Fruit fly (Drosophila melanogaster) whole organism, embryonic: ENCODE measurements around the gene spn-B.

Experiments
- Adf1 ChIP-seq: fragments of 200-800 bp; sonication (Bioruptor generic); IDR thresholded peaks from 2 replicates; pipeline ENCODE4 v1.3.6; 2022; ENCODE audit warnings: missing biosample characterization, missing genetic modification characterization
- Aef1 ChIP-seq: fragments of 200-800 bp; sonication (Bioruptor generic); IDR thresholded peaks from 3 replicates; pipeline ENCODE4 v1.3.6; 2022; ENCODE audit warnings: missing biosample characterization, missing genetic modification characterization
- Atf6 ChIP-seq: fragments of 200-800 bp; sonication (Bioruptor generic); IDR thresholded peaks from 2 replicates; pipeline ENCODE4 v1.3.6; 2022; ENCODE audit warnings: missing biosample characterization, missing genetic modification characterization
- Bdp1 ChIP-seq: fragments of 200-800 bp; sonication (Bioruptor generic); optimal IDR thresholded peaks from 3 replicates; lab custom pipeline; 2016; ENCODE audit warnings: missing biosample characterization, missing genetic modification characterization
- CG10959 ChIP-seq: fragments of 200-800 bp; sonication (Bioruptor generic); IDR thresholded peaks from 2 replicates; pipeline ENCODE4 v1.3.6; 2022; ENCODE audit warnings: missing biosample characterization, missing genetic modification characterization
- CG11247 ChIP-seq: fragments of 200-800 bp; sonication (Bioruptor generic); IDR thresholded peaks from 2 replicates; pipeline ENCODE4 v1.3.6; 2022; ENCODE audit warnings: missing biosample characterization, missing genetic modification characterization
- CG11695 ChIP-seq: fragments of 200-800 bp; sonication (Bioruptor generic); IDR thresholded peaks from 3 replicates; pipeline ENCODE4 v1.3.6; 2022; ENCODE audit warnings: missing biosample characterization, missing genetic modification characterization
- CG12299 ChIP-seq: fragments of 200-800 bp; sonication (Bioruptor generic); optimal IDR thresholded peaks from 2 replicates; lab custom pipeline; 2018; ENCODE audit warnings: missing biosample characterization, mild to moderate bottlenecking, missing genetic modification characterization
- CG13123 ChIP-seq: fragments of 200-800 bp; sonication (Bioruptor generic); optimal IDR thresholded peaks from 2 replicates; lab custom pipeline; 2016; ENCODE audit warnings: missing biosample characterization, missing genetic modification characterization
- CG13624 ChIP-seq: fragments of 200-800 bp; sonication (Bioruptor generic); optimal IDR thresholded peaks from 2 replicates; lab custom pipeline; 2016; ENCODE audit warnings: missing biosample characterization, missing genetic modification characterization
- CG16779 ChIP-seq: fragments of 200-800 bp; sonication (Bioruptor generic); IDR thresholded peaks from 2 replicates; pipeline ENCODE4 v1.3.6; 2022; ENCODE audit warnings: missing biosample characterization, missing genetic modification characterization
- CG2889 ChIP-seq: fragments of 200-800 bp; sonication (Bioruptor generic); IDR thresholded peaks from 3 replicates; pipeline ENCODE4 v1.3.6; 2022; ENCODE audit warnings: missing biosample characterization, missing genetic modification characterization
- CG30403 ChIP-seq: fragments of 200-800 bp; sonication (Bioruptor generic); optimal IDR thresholded peaks from 3 replicates; lab custom pipeline; 2016; ENCODE audit warnings: missing biosample characterization, missing genetic modification characterization
- CG31365 ChIP-seq: fragments of 200-800 bp; sonication (Bioruptor generic); optimal IDR thresholded peaks from 2 replicates; lab custom pipeline; 2018; ENCODE audit warnings: missing biosample characterization, mild to moderate bottlenecking, missing genetic modification characterization
- CG32772 ChIP-seq: fragments of 200-800 bp; sonication (Bioruptor generic); IDR thresholded peaks from 2 replicates; pipeline ENCODE4 v1.3.6; 2022; ENCODE audit warnings: missing biosample characterization, missing genetic modification characterization
- CG33557 ChIP-seq: fragments of 200-800 bp; sonication (Bioruptor generic); optimal IDR thresholded peaks from 2 replicates; lab custom pipeline; 2019; ENCODE audit warnings: missing biosample characterization, mild to moderate bottlenecking, missing genetic modification characterization, moderate library complexity
- CG3407 ChIP-seq: fragments of 200-800 bp; sonication (Bioruptor generic); optimal IDR thresholded peaks from 2 replicates; lab custom pipeline; 2018; ENCODE audit warnings: missing biosample characterization, mild to moderate bottlenecking, missing genetic modification characterization
- CG34376 ChIP-seq: fragments of 200-800 bp; sonication (Bioruptor generic); optimal IDR thresholded peaks from 2 replicates; lab custom pipeline; 2018; ENCODE audit warnings: missing biosample characterization, mild to moderate bottlenecking, missing genetic modification characterization
- CG4617 ChIP-seq: fragments of 200-800 bp; sonication (Bioruptor generic); optimal IDR thresholded peaks from 3 replicates; lab custom pipeline; 2016; ENCODE audit warnings: missing biosample characterization, missing genetic modification characterization, borderline replicate concordance
- CG5180 ChIP-seq: fragments of 200-800 bp; sonication (Bioruptor generic); optimal IDR thresholded peaks from 3 replicates; lab custom pipeline; 2017; ENCODE audit warnings: missing biosample characterization, missing genetic modification characterization, mild to moderate bottlenecking, moderate library complexity, missing genetic modification reagents
- CG8388 ChIP-seq: fragments of 200-800 bp; sonication (Bioruptor generic); optimal IDR thresholded peaks from 2 replicates; lab custom pipeline; 2019; ENCODE audit warnings: missing biosample characterization, mild to moderate bottlenecking, missing genetic modification characterization, moderate library complexity
- D19B ChIP-seq: fragments of 200-800 bp; sonication (Bioruptor generic); optimal IDR thresholded peaks from 2 replicates; lab custom pipeline; 2017; ENCODE audit warnings: missing biosample characterization, mild to moderate bottlenecking, missing genetic modification characterization
- Dref ChIP-seq: fragments of 200-800 bp; sonication (Bioruptor generic); IDR thresholded peaks from 2 replicates; pipeline ENCODE4 v1.3.6; 2022; ENCODE audit warnings: missing biosample characterization, missing genetic modification characterization
- Gsc ChIP-seq: fragments of 200-800 bp; sonication (Bioruptor generic); IDR thresholded peaks from 2 replicates; pipeline ENCODE4 v1.3.6; 2022; ENCODE audit warnings: missing biosample characterization, missing genetic modification characterization
- HLH3B ChIP-seq: fragments of 200-800 bp; sonication (Bioruptor generic); IDR thresholded peaks from 2 replicates; pipeline ENCODE4 v1.3.6; 2022; ENCODE audit warnings: missing biosample characterization, missing genetic modification characterization
- Hr39 ChIP-seq: fragments of >200 bp; optimal IDR thresholded peaks from 2 replicates; lab custom pipeline; 2017
- Kr ChIP-seq: fragments of 200-800 bp; sonication (Bioruptor generic); optimal IDR thresholded peaks from 2 replicates; lab custom pipeline; 2017; ENCODE audit warnings: missing biosample characterization, mild to moderate bottlenecking, missing genetic modification characterization
- MTF-1 ChIP-seq: fragments of 200-800 bp; sonication (Bioruptor generic); optimal IDR thresholded peaks from 2 replicates; lab custom pipeline; 2018; ENCODE audit warnings: missing biosample characterization, mild to moderate bottlenecking, missing genetic modification characterization, borderline replicate concordance
- Mrtf ChIP-seq: fragments of 200-800 bp; sonication (Bioruptor generic); IDR thresholded peaks from 3 replicates; pipeline ENCODE4 v1.3.6; 2022; ENCODE audit warnings: missing biosample characterization, missing genetic modification characterization
- NC2α ChIP-seq: fragments of 200-800 bp; sonication (Bioruptor generic); optimal IDR thresholded peaks from 2 replicates; lab custom pipeline; 2016; ENCODE audit warnings: missing biosample characterization, missing genetic modification characterization
- Oaz ChIP-seq: fragments of 200-800 bp; sonication (Bioruptor generic); IDR thresholded peaks from 2 replicates; pipeline ENCODE4 v1.3.6; 2022; ENCODE audit warnings: missing biosample characterization, missing genetic modification characterization
- Sox102F ChIP-seq: fragments of 200-800 bp; sonication (Bioruptor generic); optimal IDR thresholded peaks from 2 replicates; lab custom pipeline; 2018; ENCODE audit warnings: missing biosample characterization, mild to moderate bottlenecking, missing genetic modification characterization, moderate library complexity
- Vsx1 ChIP-seq: fragments of 200-800 bp; sonication (Bioruptor generic); optimal IDR thresholded peaks from 2 replicates; lab custom pipeline; 2017; ENCODE audit warnings: missing biosample characterization, mild to moderate bottlenecking, missing genetic modification characterization, missing genetic modification reagents
- al ChIP-seq: fragments of 200-800 bp; sonication (Bioruptor generic); IDR thresholded peaks from 2 replicates; pipeline ENCODE4 v1.3.6; 2022; ENCODE audit warnings: missing biosample characterization, missing genetic modification characterization
- az2 ChIP-seq: fragments of 200-800 bp; sonication (Bioruptor generic); optimal IDR thresholded peaks from 3 replicates; lab custom pipeline; 2016; ENCODE audit warnings: missing biosample characterization, missing genetic modification characterization
- caup ChIP-seq: fragments of 200-800 bp; sonication (Bioruptor generic); optimal IDR thresholded peaks from 3 replicates; lab custom pipeline; 2017; ENCODE audit warnings: missing biosample characterization, mild to moderate bottlenecking, missing genetic modification characterization, moderate library complexity; ENCODE audit not compliant: severe bottlenecking
- dmrt11E ChIP-seq: fragments of 200-800 bp; sonication (Bioruptor generic); optimal IDR thresholded peaks from 3 replicates; lab custom pipeline; 2018; ENCODE audit warnings: missing biosample characterization, mild to moderate bottlenecking, missing genetic modification characterization, moderate library complexity
- ems ChIP-seq: fragments of 200-800 bp; sonication (Bioruptor generic); optimal IDR thresholded peaks from 3 replicates; lab custom pipeline; 2016; ENCODE audit warnings: missing biosample characterization, missing genetic modification characterization
- gcm ChIP-seq: fragments of 200-800 bp; sonication (Bioruptor generic); optimal IDR thresholded peaks from 2 replicates; lab custom pipeline; 2019; ENCODE audit warnings: missing biosample characterization, mild to moderate bottlenecking, missing genetic modification characterization, moderate library complexity
- inv ChIP-seq: fragments of 200-800 bp; sonication (Bioruptor generic); IDR thresholded peaks from 2 replicates; pipeline ENCODE4 v1.3.6; 2022; ENCODE audit warnings: missing biosample characterization, missing genetic modification characterization; ENCODE audit not compliant: partially characterized antibody
- nerfin-1 ChIP-seq: fragments of 200-800 bp; sonication (Bioruptor generic); optimal IDR thresholded peaks from 3 replicates; lab custom pipeline; 2019; ENCODE audit warnings: missing biosample characterization, mild to moderate bottlenecking, missing genetic modification characterization, moderate library complexity
- pb ChIP-seq: fragments of 200-800 bp; sonication (Bioruptor generic); optimal IDR thresholded peaks from 3 replicates; lab custom pipeline; 2016; ENCODE audit warnings: missing biosample characterization, missing genetic modification characterization
- pfk ChIP-seq: fragments of 200-800 bp; sonication (Bioruptor generic); optimal IDR thresholded peaks from 2 replicates; lab custom pipeline; 2018; ENCODE audit warnings: missing biosample characterization, mild to moderate bottlenecking, missing genetic modification characterization, moderate library complexity
- prd ChIP-seq, 3 experiments: fragments of >200 bp in 2 of 3; fragments of 200-800 bp in 1 of 3; sonication (Bioruptor generic) in 1 of 3; optimal IDR thresholded peaks in 2 of 3; IDR thresholded peaks in 1 of 3; 2 replicates in 2 of 3; 3 replicates in 1 of 3; pipeline versions ENCODE4 v1.3.6 to Lab custom; 2017 to 2022; ENCODE audit warnings: missing biosample characterization in 1 of 3, missing genetic modification characterization in 1 of 3
- shn ChIP-seq: fragments of 200-800 bp; sonication (Bioruptor generic); optimal IDR thresholded peaks from 3 replicates; lab custom pipeline; 2016; ENCODE audit warnings: missing biosample characterization, missing genetic modification characterization
- sna ChIP-seq: fragments of 200-800 bp; sonication (Bioruptor generic); IDR thresholded peaks from 2 replicates; pipeline ENCODE4 v1.3.6; 2022; ENCODE audit warnings: missing biosample characterization, missing genetic modification characterization; ENCODE audit not compliant: partially characterized antibody
- sug ChIP-seq: fragments of 200-800 bp; optimal IDR thresholded peaks from 2 replicates; lab custom pipeline; 2019; ENCODE audit warnings: missing biosample characterization, mild to moderate bottlenecking, missing genetic modification characterization, moderate library complexity
- tgo ChIP-seq: fragments of 200-800 bp; sonication (Bioruptor generic); IDR thresholded peaks from 3 replicates; pipeline ENCODE4 v1.3.6; 2022; ENCODE audit warnings: missing biosample characterization, missing genetic modification characterization
- trem ChIP-seq: fragments of 200-800 bp; optimal IDR thresholded peaks from 3 replicates; lab custom pipeline; 2019; ENCODE audit warnings: missing biosample characterization, mild to moderate bottlenecking, missing genetic modification characterization, moderate library complexity
- unpg ChIP-seq: fragments of 200-800 bp; sonication (Bioruptor generic); optimal IDR thresholded peaks from 3 replicates; lab custom pipeline; 2018; ENCODE audit warnings: missing biosample characterization, mild to moderate bottlenecking, missing genetic modification characterization, moderate library complexity
- z ChIP-seq: fragments of 200-800 bp; sonication (Bioruptor generic); IDR thresholded peaks from 3 replicates; pipeline ENCODE4 v1.3.6; 2022; ENCODE audit warnings: missing biosample characterization, missing genetic modification characterization

The spn-B gene

DNA sequence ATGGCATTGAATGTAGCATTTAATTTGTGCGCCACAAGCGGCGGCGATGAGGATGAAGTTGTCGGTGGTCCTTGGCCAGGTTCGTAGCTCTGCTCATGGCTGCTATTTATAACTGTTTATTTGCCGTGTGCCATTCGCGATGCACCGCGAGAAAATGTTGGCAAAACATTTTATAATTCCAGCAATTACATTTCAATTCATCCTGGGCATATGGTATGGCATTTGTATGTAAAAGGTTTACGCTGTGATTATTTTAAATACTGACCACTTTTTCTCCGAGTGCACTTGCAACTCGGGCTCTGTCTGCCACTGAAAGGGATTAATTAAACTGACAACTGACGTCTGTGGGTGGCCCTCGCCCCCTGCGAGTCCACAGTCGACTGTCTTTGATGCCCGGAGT is 28.8 kb downstream of the spn-B start (continued):
- TF ChIP-seq Gsc (no peak), Dref (no peak), CG5180 (GFP tag; lab: Kevin White, UChicago) (no peak), Bdp1 (GFP tag; lab: Kevin White, UChicago) (no peak), Mrtf (GFP tag; lab: Robert Waterston, UW) (peak; percentile 47; the same call in 1 of the 3 replicates), tgo (GFP tag; lab: Robert Waterston, UW) (peak; percentile 39; the same call in 2 of the 3 replicates), dmrt11E (tag; lab: Kevin White, UChicago) (no peak), CG11695 (GFP tag; lab: Robert Waterston, UW) (0 out of 3 replicates have a peak, but pooled peaks have one; percentile 13), CG31365 (tag; lab: Kevin White, UChicago) (no peak), Sox102F (peak; percentile 42), Oaz (GFP tag; lab: Robert Waterston, UW) (no peak), CG13624 (GFP tag; lab: Kevin White, UChicago) (no peak), CG30403 (peak; percentile 35), CG11247 (no peak), CG8388 (GFP tag; lab: Kevin White, UChicago) (no peak), z (GFP tag; lab: Robert Waterston, UW) (no peak), Hr39 (lab: Kevin White, UChicago) (no peak), sna (GFP tag; lab: Robert Waterston, UW) (no peak), CG32772 (GFP tag; lab: Robert Waterston, UW) (peak; percentile 27; the same call in 1 of the 2 replicates), shn (GFP tag; lab: Kevin White, UChicago) (no peak), CG2889 (GFP tag; lab: Robert Waterston, UW) (0 out of 3 replicates have a peak, but pooled peaks have one; percentile 6), HLH3B (GFP tag; lab: Robert Waterston, UW) (no peak), CG16779 (GFP tag; lab: Robert Waterston, UW) (no peak), nerfin-1 (tag; lab: Kevin White, UChicago) (no peak), unpg (GFP tag; lab: Kevin White, UChicago) (peak; percentile 14), MTF-1 (GFP tag; lab: Kevin White, UChicago) (no peak), al (peak; percentile 32; the same call in 1 of the 2 replicates), CG3407 (GFP tag; lab: Kevin White, UChicago) (no peak), inv (GFP tag; lab: Robert Waterston, UW) (no peak), gcm (GFP tag; lab: Kevin White, UChicago) (no peak), NC2α (no peak), Adf1 (GFP tag; lab: Robert Waterston, UW) (no peak), az2 (peak; percentile 35), pb (GFP tag; lab: Kevin White, UChicago) (peak; percentile 5), Kr (GFP tag; lab: Kevin White, UChicago) (no peak), Aef1 (GFP tag; lab: Robert Waterston, UW) (peak; percentile 39; the same call in 2 of the 3 replicates), CG13123 (GFP tag; lab: Kevin White, UChicago) (no peak), sug (no peak), ems (GFP tag; lab: Kevin White, UChicago) (no peak), D19B (GFP tag; lab: Kevin White, UChicago) (no peak), Atf6 (GFP tag; lab: Robert Waterston, UW) (no peak), CG34376 (no peak), CG10959 (GFP tag; lab: Robert Waterston, UW) (no peak), Vsx1 (GFP tag; lab: Kevin White, UChicago) (no peak), CG4617 (GFP tag; lab: Kevin White, UChicago) (no peak), caup (GFP tag; lab: Kevin White, UChicago) (peak; percentile 11), CG33557 (GFP tag; lab: Kevin White, UChicago) (no peak), trem (tag; lab: Kevin White, UChicago) (no peak), pfk (GFP tag; lab: Kevin White, UChicago) (no peak), prd (optimal IDR thresholded peaks at IDR 0.05; lab: Kevin White, UChicago) (no peak), prd (GFP tag; IDR thresholded peaks at IDR 0.05; lab: Robert Waterston, UW) (peak; percentile 71), CG12299 (no peak)
